Fruit fly (Drosophila melanogaster) whole organism, wandering third instar larva: ENCODE results near the gene Msp300.
A peak's percentile ranks its signal among the peaks of the same experiment; 100 is the strongest.

Experiments
- Abd-B ChIP-seq: fragments of >200 bp; optimal IDR thresholded peaks from 2 replicates; lab custom pipeline; 2017; ENCODE audit warnings: missing biosample characterization, missing genetic modification characterization
- CG32264 ChIP-seq: fragments of 200-800 bp; sonication (Bioruptor generic); optimal IDR thresholded peaks from 2 replicates; lab custom pipeline; 2016; ENCODE audit warnings: missing biosample characterization, missing genetic modification characterization
- CG9705 ChIP-seq: fragments of 200-800 bp; sonication (Bioruptor generic); optimal IDR thresholded peaks from 2 replicates; lab custom pipeline; 2018; ENCODE audit warnings: missing biosample characterization, mild to moderate bottlenecking, missing genetic modification characterization
- CrebA ChIP-seq: fragments of 200-800 bp; sonication (Bioruptor generic); optimal IDR thresholded peaks from 2 replicates; lab custom pipeline; 2016; ENCODE audit warnings: missing biosample characterization, mild to moderate bottlenecking, missing genetic modification characterization, borderline replicate concordance
- Dfd ChIP-seq: fragments of >200 bp; optimal IDR thresholded peaks from 2 replicates; lab custom pipeline; 2017; ENCODE audit warnings: missing biosample characterization, missing genetic modification characterization
- Dif ChIP-seq: fragments of 200-275, 200-300 bp; sonication (Bioruptor generic); optimal IDR thresholded peaks from 2 replicates; lab custom pipeline; 2018; ENCODE audit warnings: missing biosample characterization, missing genetic modification characterization; ENCODE audit not compliant: partially characterized antibody
- GATAd ChIP-seq: sonication (Bioruptor generic); optimal IDR thresholded peaks from 2 replicates; lab custom pipeline; 2016; ENCODE audit warnings: missing biosample characterization, missing genetic modification characterization
- HLH106 ChIP-seq: fragments of 200-800 bp; optimal IDR thresholded peaks from 3 replicates; lab custom pipeline; 2019; ENCODE audit warnings: missing biosample characterization, mild to moderate bottlenecking, missing genetic modification characterization, moderate library complexity
- Hnf4 ChIP-seq: fragments of 200-800 bp; sonication (Bioruptor generic); optimal IDR thresholded peaks from 2 replicates; lab custom pipeline; 2016; ENCODE audit warnings: missing biosample characterization, mild to moderate bottlenecking, missing genetic modification characterization
- Hr78 ChIP-seq: fragments of >200 bp; optimal IDR thresholded peaks from 2 replicates; lab custom pipeline; 2017; ENCODE audit warnings: missing biosample characterization, missing genetic modification characterization
- Hr83 ChIP-seq: fragments of 200-300 bp; sonication (Bioruptor generic); optimal IDR thresholded peaks from 2 replicates; lab custom pipeline; 2016; ENCODE audit warnings: missing biosample characterization, mild to moderate bottlenecking, missing genetic modification characterization, moderate library complexity; ENCODE audit not compliant: poor library complexity, severe bottlenecking
- Jra ChIP-seq: sonication (Bioruptor generic); optimal IDR thresholded peaks from 2 replicates; lab custom pipeline; 2016; ENCODE audit warnings: missing biosample characterization, missing genetic modification characterization
- Mio ChIP-seq: sonication (Bioruptor generic); optimal IDR thresholded peaks from 2 replicates; lab custom pipeline; 2016; ENCODE audit warnings: missing biosample characterization, missing genetic modification characterization
- Myc ChIP-seq: fragments of >200 bp; optimal IDR thresholded peaks from 2 replicates; lab custom pipeline; 2017
- N ChIP-seq: fragments of >200 bp; optimal IDR thresholded peaks from 2 replicates; lab custom pipeline; 2018; ENCODE audit warnings: missing biosample characterization, missing external identifiers, missing genetic modification characterization
- OdsH ChIP-seq: fragments of 200-800 bp; sonication (Bioruptor generic); optimal IDR thresholded peaks from 2 replicates; lab custom pipeline; 2016; ENCODE audit warnings: missing biosample characterization, mild to moderate bottlenecking, missing genetic modification characterization
- Rel ChIP-seq, 2 experiments: fragments of 200-800 bp; sonication (Bioruptor generic) in 1 of 2; optimal IDR thresholded peaks; 2 replicates in 1 of 2; 3 replicates in 1 of 2; lab custom pipeline; 2016 to 2019; ENCODE audit warnings: mild to moderate bottlenecking in 2 of 2, missing biosample characterization in 2 of 2, missing genetic modification characterization in 2 of 2, moderate library complexity in 1 of 2
- Sp1 ChIP-seq: fragments of 200-800 bp; sonication (Bioruptor generic); optimal IDR thresholded peaks from 3 replicates; lab custom pipeline; 2019; ENCODE audit warnings: missing biosample characterization, mild to moderate bottlenecking, missing genetic modification characterization, moderate library complexity
- Vsx2 ChIP-seq: fragments of 200-300, 225-300 bp; sonication (Bioruptor generic); optimal IDR thresholded peaks from 2 replicates; lab custom pipeline; 2018; ENCODE audit warnings: missing biosample characterization, missing genetic modification characterization; ENCODE audit not compliant: partially characterized antibody
- br ChIP-seq: fragments of 200-800 bp; sonication (Bioruptor generic); optimal IDR thresholded peaks from 2 replicates; lab custom pipeline; 2016; ENCODE audit warnings: missing biosample characterization, missing genetic modification characterization
- brk ChIP-seq: fragments of 200-800 bp; sonication (Bioruptor generic); optimal IDR thresholded peaks from 2 replicates; lab custom pipeline; 2016; ENCODE audit warnings: missing biosample characterization, mild to moderate bottlenecking, missing genetic modification characterization
- dl ChIP-seq, 2 experiments: fragments of 175-275, 200-275 bp in 1 of 2; fragments of 200-275 bp in 1 of 2; sonication (Bioruptor generic); optimal IDR thresholded peaks; lab custom pipeline; 2018; ENCODE audit warnings: mild to moderate bottlenecking in 2 of 2, missing biosample characterization in 2 of 2, missing genetic modification characterization in 2 of 2, moderate library complexity in 2 of 2; ENCODE audit not compliant: partially characterized antibody in 2 of 2, insufficient read depth in 1 of 2
- dmrt93B ChIP-seq: fragments of 200-800 bp; sonication (Bioruptor generic); optimal IDR thresholded peaks from 2 replicates; lab custom pipeline; 2018; ENCODE audit warnings: missing biosample characterization, mild to moderate bottlenecking, missing genetic modification characterization
- dsf ChIP-seq: sonication (Bioruptor generic); optimal IDR thresholded peaks from 2 replicates; lab custom pipeline; 2016; ENCODE audit warnings: missing biosample characterization, missing genetic modification characterization, borderline replicate concordance
- ey ChIP-seq: fragments of 200-800 bp; sonication (Bioruptor generic); optimal IDR thresholded peaks from 2 replicates; lab custom pipeline; 2016; ENCODE audit warnings: missing biosample characterization, missing genetic modification characterization
- foxo ChIP-seq, 2 experiments: fragments of 200-800 bp; sonication (Bioruptor generic); optimal IDR thresholded peaks; 2 replicates in 1 of 2; 3 replicates in 1 of 2; lab custom pipeline; 2016 to 2017; ENCODE audit warnings: missing biosample characterization in 2 of 2, missing genetic modification characterization in 2 of 2
- fru ChIP-seq: fragments of 200-800 bp; sonication (Bioruptor generic); optimal IDR thresholded peaks from 3 replicates; lab custom pipeline; 2016; ENCODE audit warnings: missing biosample characterization, mild to moderate bottlenecking, missing genetic modification characterization
- h ChIP-seq: fragments of 200-800 bp; sonication (Bioruptor generic); optimal IDR thresholded peaks from 3 replicates; lab custom pipeline; 2016; ENCODE audit warnings: missing biosample characterization, mild to moderate bottlenecking, missing genetic modification characterization
- lola ChIP-seq: fragments of >200 bp; optimal IDR thresholded peaks from 2 replicates; lab custom pipeline; 2017; ENCODE audit warnings: missing biosample characterization, missing genetic modification characterization
- pan ChIP-seq: fragments of >200 bp; optimal IDR thresholded peaks from 2 replicates; lab custom pipeline; 2017
- psq ChIP-seq: fragments of 200-800 bp; sonication (Bioruptor generic); optimal IDR thresholded peaks from 3 replicates; lab custom pipeline; 2017; ENCODE audit warnings: missing biosample characterization, mild to moderate bottlenecking, missing genetic modification characterization, moderate library complexity
- rgr ChIP-seq: fragments of 200-800 bp; sonication (Bioruptor generic); optimal IDR thresholded peaks from 3 replicates; lab custom pipeline; 2016; ENCODE audit warnings: missing biosample characterization, mild to moderate bottlenecking, missing genetic modification characterization
- sage ChIP-seq: fragments of 200-800 bp; sonication (Bioruptor generic); optimal IDR thresholded peaks from 2 replicates; lab custom pipeline; 2016; ENCODE audit warnings: missing biosample characterization, mild to moderate bottlenecking, missing genetic modification characterization
- sv ChIP-seq: fragments of 200-800 bp; sonication (Bioruptor generic); optimal IDR thresholded peaks from 3 replicates; lab custom pipeline; 2016; ENCODE audit warnings: missing biosample characterization, missing genetic modification characterization
- tai ChIP-seq: sonication (Bioruptor generic); optimal IDR thresholded peaks from 2 replicates; lab custom pipeline; 2016; ENCODE audit warnings: missing biosample characterization, missing genetic modification characterization
- usp ChIP-seq: fragments of >200 bp; optimal IDR thresholded peaks from 2 replicates; lab custom pipeline; 2017; ENCODE audit warnings: missing biosample characterization, missing genetic modification characterization
- woc ChIP-seq: sonication (Bioruptor generic); optimal IDR thresholded peaks from 2 replicates; lab custom pipeline; 2016; ENCODE audit warnings: missing biosample characterization, mild to moderate bottlenecking, missing genetic modification characterization

Gene Msp300

dm6 chr2L:5062799-5063404, 37.8 kb upstream of the Msp300 start:
- TF ChIP-seq Sp1 (no peak), Dif (GFP tag; lab: Kevin White, UChicago) (peak; percentile 35)

dm6 chr2L:5063936-5064335, 36.7 kb upstream of the Msp300 start:
- TF ChIP-seq Hr83 (GFP tag; lab: Kevin White, UChicago) (no peak), psq (GFP tag; lab: Kevin White, UChicago) (peak; percentile 68)
- TF ChIP-seq, all 38 proteins: peak for 1

- TF ChIP-seq psq (GFP tag; lab: Kevin White, UChicago) = peak; percentile 24
- no peak for TF ChIP-seq ey (GFP tag; lab: Kevin White, UChicago)
- TF ChIP-seq CrebA (GFP tag; lab: Kevin White, UChicago) = no peak
- TF ChIP-seq CG32264 (GFP tag; lab: Kevin White, UChicago) = peak; percentile 43
- TF ChIP-seq Mio = no peak
- TF ChIP-seq br = no peak
- peak; percentile 73 for TF ChIP-seq dmrt93B (GFP tag; lab: Kevin White, UChicago)
- peak; percentile 19 for TF ChIP-seq Dif (GFP tag; lab: Kevin White, UChicago)
- TF ChIP-seq brk (GFP tag; lab: Kevin White, UChicago) = no peak
- no peak for TF ChIP-seq Hr78 (GFP tag; lab: Kevin White, UChicago)
- peak; percentile 66 for TF ChIP-seq Rel (GFP tag; optimal IDR thresholded peaks at IDR 0.05; lab: Kevin White, UChicago)
- peak; percentile 50 for TF ChIP-seq Rel (tag; optimal IDR thresholded peaks at IDR 0.05; lab: Kevin White, UChicago)
- no peak for TF ChIP-seq Abd-B (GFP tag; lab: Kevin White, UChicago)
- peak; percentile 69 for TF ChIP-seq CG9705 (GFP tag; lab: Kevin White, UChicago)
- TF ChIP-seq h (GFP tag; lab: Kevin White, UChicago) = peak; percentile 78
- peak in 1 of 2 experiments; percentile 62 for TF ChIP-seq foxo (GFP tag; optimal IDR thresholded peaks at IDR 0.05; lab: Kevin White, UChicago)
- no peak for TF ChIP-seq GATAd
- no peak for TF ChIP-seq pan (lab: Kevin White, UChicago)
- TF ChIP-seq fru (GFP tag; lab: Kevin White, UChicago) = peak; percentile 52
- TF ChIP-seq tai (GFP tag; lab: Kevin White, UChicago) = no peak
- TF ChIP-seq usp (GFP tag; lab: Kevin White, UChicago) = no peak
- no peak for TF ChIP-seq dl (GFP tag; optimal IDR thresholded peaks at IDR 0.05; lab: Kevin White, UChicago; ENCODE audit: insufficient read depth in 1 of 2, partially characterized antibody in 2 of 2)
- TF ChIP-seq Dfd = no peak
- TF ChIP-seq HLH106 (tag; lab: Kevin White, UChicago) = peak; percentile 64
- TF ChIP-seq rgr (GFP tag; lab: Kevin White, UChicago) = peak; percentile 89
- TF ChIP-seq Jra (GFP tag; lab: Kevin White, UChicago) = peak; percentile 12
- TF ChIP-seq Vsx2 (GFP tag; lab: Kevin White, UChicago) = peak; percentile 38
- TF ChIP-seq dsf (GFP tag; lab: Kevin White, UChicago) = peak; percentile 12
- TF ChIP-seq Sp1 = peak; percentile 73
- no peak for TF ChIP-seq lola
- TF ChIP-seq N (GFP tag; lab: Kevin White, UChicago) = no peak
- TF ChIP-seq woc (GFP tag; lab: Kevin White, UChicago) = no peak
- TF ChIP-seq sv = peak; percentile 82
- peak; percentile 86 for TF ChIP-seq Hr83 (GFP tag; lab: Kevin White, UChicago)
- peak; percentile 12 for TF ChIP-seq Hnf4 (GFP tag; lab: Kevin White, UChicago)
- peak; percentile 31 for TF ChIP-seq OdsH (GFP tag; lab: Kevin White, UChicago)
- peak; percentile 73 for TF ChIP-seq sage (GFP tag; lab: Kevin White, UChicago)
- peak; percentile 5 for TF ChIP-seq Myc
Observed at dm6 chr2L:5070797-5071579, 29.7 kb upstream of the Msp300 start, which contains the start of gene RpL37A. Gene RpL37A, plus strand, starts transcription at chr2L:5070957.
